Worm (Caenorhabditis elegans) whole organism, L1 larva: Measurements from ENCODE around the gene F14F9.5.

ENCODE experiments used
- ama-1 ChIP-seq: fragments of 150-350 bp; optimal IDR thresholded peaks from 2 replicates; lab custom pipeline; 2014
- elt-2 ChIP-seq: sonication (generic microtip); optimal IDR thresholded peaks from 2 replicates; lab custom pipeline; 2016; ENCODE audit warnings: missing genetic modification characterization, mild to moderate bottlenecking, inconsistent platforms, missing compliant biosample characterization, missing genetic modification reagents
- ets-5 ChIP-seq: fragments of 200-800 bp; sonication (Bioruptor generic); IDR thresholded peaks from 2 replicates; pipeline ENCODE4 v1.3.6; 2022; ENCODE audit warnings: missing genetic modification characterization, missing compliant biosample characterization
- hlh-4 ChIP-seq: sonication (generic microtip); optimal IDR thresholded peaks from 2 replicates; lab custom pipeline; 2016; ENCODE audit warnings: mild to moderate bottlenecking, missing genetic modification characterization, missing compliant biosample characterization
- irx-1 ChIP-seq: sonication (generic microtip); optimal IDR thresholded peaks from 2 replicates; lab custom pipeline; 2016; ENCODE audit warnings: missing genetic modification characterization, missing compliant biosample characterization
- lin-13 ChIP-seq: fragments of 150-350 bp; optimal IDR thresholded peaks from 2 replicates; lab custom pipeline; 2014; ENCODE audit warnings: missing biosample characterization, missing genetic modification reagents, missing genetic modification characterization
- mab-9 ChIP-seq: fragments of 200-800 bp; sonication (Bioruptor generic); IDR thresholded peaks from 2 replicates; pipeline ENCODE4 v1.3.6; 2022; ENCODE audit warnings: missing genetic modification reagents, missing genetic modification characterization, missing compliant biosample characterization
- nhr-11 ChIP-seq: fragments of 150-350 bp; optimal IDR thresholded peaks from 2 replicates; lab custom pipeline; 2014; ENCODE audit warnings: missing biosample characterization, missing genetic modification characterization
- nhr-237 ChIP-seq: fragments of 150-350 bp; optimal IDR thresholded peaks from 2 replicates; lab custom pipeline; 2014; ENCODE audit warnings: missing biosample characterization, missing genetic modification characterization
- snpc-4 ChIP-seq: fragments of 150-350 bp; optimal IDR thresholded peaks from 2 replicates; lab custom pipeline; 2014; ENCODE audit warnings: missing biosample characterization, missing genetic modification characterization
- tbx-2 ChIP-seq: sonication (generic microtip); optimal IDR thresholded peaks from 2 replicates; lab custom pipeline; 2016; ENCODE audit warnings: missing genetic modification characterization, missing compliant biosample characterization

ce11 chrV:5143785-5144184, 16.9 kb downstream of the F14F9.5 start, which contains the start of gene srh-129:
- TF ChIP-seq lin-13 (GFP tag; lab: Kevin White, UChicago) (no peak), mab-9 (GFP tag; lab: Robert Waterston, UW) (no peak), tbx-2 (no peak), nhr-237 (no peak), hlh-4 (tag; lab: Kevin White, UChicago) (no peak), ama-1 (lab: Kevin White, UChicago) (no peak), irx-1 (tag; lab: Kevin White, UChicago) (no peak), snpc-4 (tag; lab: Kevin White, UChicago) (no peak), elt-2 (tag; lab: Kevin White, UChicago) (no peak), nhr-11 (no peak), ets-5 (GFP tag; lab: Robert Waterston, UW) (no peak)
